Fruit fly (Drosophila melanogaster) whole organism, adult: ENCODE results near the gene CG15435.

ENCODE experiments used
- CG12768 ChIP-seq: fragments of 200-800 bp; sonication (Bioruptor generic); optimal IDR thresholded peaks from 2 replicates; lab custom pipeline; 2017; ENCODE audit warnings: missing biosample characterization, missing genetic modification characterization, mild to moderate bottlenecking, moderate library complexity, missing genetic modification reagents
- CG14711 ChIP-seq: fragments of 200-800 bp; sonication (Bioruptor generic); optimal IDR thresholded peaks from 2 replicates; lab custom pipeline; 2018; ENCODE audit warnings: missing biosample characterization, mild to moderate bottlenecking, missing genetic modification characterization, moderate library complexity
- CG5204 ChIP-seq: fragments of 200-800 bp; sonication (Bioruptor generic); optimal IDR thresholded peaks from 2 replicates; lab custom pipeline; 2016; ENCODE audit warnings: missing biosample characterization, missing genetic modification characterization
- cic ChIP-seq: fragments of 200-800 bp; sonication (Bioruptor generic); optimal IDR thresholded peaks from 2 replicates; lab custom pipeline; 2017; ENCODE audit warnings: missing biosample characterization, mild to moderate bottlenecking, missing genetic modification characterization, moderate library complexity
- cnc ChIP-seq, 2 experiments: fragments of >200 bp; optimal IDR thresholded peaks; 2 replicates each; lab custom pipeline; 2017
- kay ChIP-seq: fragments of 200-800 bp; sonication (Bioruptor generic); peaks from one replicate; lab custom pipeline; 2016; ENCODE audit warnings: missing biosample characterization, missing genetic modification characterization, borderline replicate concordance
- pad ChIP-seq: fragments of 200-800 bp; sonication (Bioruptor generic); optimal IDR thresholded peaks from 3 replicates; lab custom pipeline; 2017; ENCODE audit warnings: missing biosample characterization, missing genetic modification characterization, mild to moderate bottlenecking, moderate library complexity, missing genetic modification reagents
- tj ChIP-seq: fragments of 200-800 bp; sonication (Bioruptor generic); optimal IDR thresholded peaks from 3 replicates; lab custom pipeline; 2017; ENCODE audit warnings: missing biosample characterization, mild to moderate bottlenecking, missing genetic modification characterization, moderate library complexity
- toe ChIP-seq: fragments of 200-800 bp; sonication (Bioruptor generic); optimal IDR thresholded peaks from 2 replicates; lab custom pipeline; 2016; ENCODE audit warnings: missing biosample characterization, missing genetic modification characterization

dm6 chr2L:4477978-4478377, 18.4 kb downstream of the CG15435 start:
- TF ChIP-seq pad (GFP tag; lab: Kevin White, UChicago), result no peak
- no peak for TF ChIP-seq cic (GFP tag; lab: Kevin White, UChicago)
- TF ChIP-seq CG12768, result no peak
- no peak for TF ChIP-seq cnc (optimal IDR thresholded peaks at IDR 0.05; lab: Kevin White, UChicago)
- no peak for TF ChIP-seq CG14711 (tag; lab: Kevin White, UChicago)
- TF ChIP-seq toe, result no peak
- TF ChIP-seq tj, result no peak
- no peak for TF ChIP-seq kay (GFP tag; lab: Kevin White, UChicago)
- no peak for TF ChIP-seq CG5204 (GFP tag; lab: Kevin White, UChicago)
